Fruit fly (Drosophila melanogaster): Measurements from ENCODE around the gene RpL27.

Gene RpL27

dm6 chr3R:25684859-25685258, at the start of gene RpL27 (continued):
- TF ChIP-seq CG6765 (GFP tag; optimal IDR thresholded peaks at IDR 0.05) (peak; percentile 93), vnd (GFP tag; IDR thresholded peaks at IDR 0.05; ENCODE audit: partially characterized antibody) (peak; percentile 45; the same call in 1 of the 3 replicates), dysf (GFP tag; IDR thresholded peaks at IDR 0.05) (peak; percentile 72; the same call in 2 of the 3 replicates), CG2202 (tag; optimal IDR thresholded peaks at IDR 0.05) (peak; percentile 69), CG14860 (GFP tag; IDR thresholded peaks at IDR 0.05; ENCODE audit: partially characterized antibody) (no peak), gcm (GFP tag; optimal IDR thresholded peaks at IDR 0.05) (peak; percentile 75), Meics (GFP tag; optimal IDR thresholded peaks at IDR 0.05) (peak; percentile 92), psq (GFP tag; optimal IDR thresholded peaks at IDR 0.05) (peak; percentile 27), Adf1 (GFP tag; IDR thresholded peaks at IDR 0.05) (peak; percentile 55; the same call in 1 of the 2 replicates), CG15269 (tag; optimal IDR thresholded peaks at IDR 0.05) (peak; percentile 74), Hr39 (optimal IDR thresholded peaks at IDR 0.05) (no peak), Myb (GFP tag; optimal IDR thresholded peaks at IDR 0.05) (peak; percentile 63), Deaf1 (tag; optimal IDR thresholded peaks at IDR 0.05) (peak; percentile 48), CG6175 (GFP tag; IDR thresholded peaks at IDR 0.05) (peak; percentile 66; the same call in 2 of the 3 replicates), CG4707 (GFP tag; optimal IDR thresholded peaks at IDR 0.05) (peak; percentile 71), CG17328 (GFP tag; IDR thresholded peaks at IDR 0.05) (peak; percentile 79), Dad (GFP tag; optimal IDR thresholded peaks at IDR 0.05) (peak; percentile 70), sob (GFP tag; IDR thresholded peaks at IDR 0.05) (peak; percentile 86), rib (GFP tag; IDR thresholded peaks at IDR 0.05) (peak; percentile 54; the same call in 1 of the 2 replicates), Lpt (GFP tag; optimal IDR thresholded peaks at IDR 0.05) (no peak), chif (GFP tag; optimal IDR thresholded peaks at IDR 0.05) (peak; percentile 53 to 65), run (tag; optimal IDR thresholded peaks at IDR 0.05) (peak; percentile 63), Taf1 (GFP tag; IDR thresholded peaks at IDR 0.05) (peak; percentile 41; the same call in 1 of the 2 replicates), NFAT (GFP tag; IDR thresholded peaks at IDR 0.05) (peak; percentile 81), CG2199 (GFP tag; IDR thresholded peaks at IDR 0.05) (0 out of 3 replicates have a peak, but pooled peaks have one; percentile 8), ase (GFP tag; IDR thresholded peaks at IDR 0.05) (peak; percentile 42; the same call in 2 of the 3 replicates), CG7963 (GFP tag; IDR thresholded peaks at IDR 0.05; ENCODE audit: partially characterized antibody) (no peak), esg (GFP tag; conservative IDR thresholded peaks at IDR 0.05) (no peak), ranshi (GFP tag; IDR thresholded peaks at IDR 0.05) (peak; percentile 72; the same call in 1 of the 2 replicates), CG4820 (GFP tag; optimal IDR thresholded peaks at IDR 0.05) (peak; percentile 54), Dip2 (GFP tag; IDR thresholded peaks at IDR 0.05) (no peak), CG7786 (GFP tag; optimal IDR thresholded peaks at IDR 0.05) (peak; percentile 34), her (GFP tag; optimal IDR thresholded peaks at IDR 0.05) (peak; percentile 81), bcd (GFP tag; optimal IDR thresholded peaks at IDR 0.05) (peak; percentile 91), HLHmδ (GFP tag; optimal IDR thresholded peaks at IDR 0.05) (peak; percentile 86), kni (GFP tag; optimal IDR thresholded peaks at IDR 0.05) (peak; percentile 53), mam (GFP tag; optimal IDR thresholded peaks at IDR 0.05) (peak; percentile 71), CG18619 (GFP tag; optimal IDR thresholded peaks at IDR 0.05) (peak; percentile 84), Spps (tag; optimal IDR thresholded peaks at IDR 0.05) (peak; percentile 67), Eip74EF (GFP tag; optimal IDR thresholded peaks at IDR 0.05) (peak in 1 of 2 experiments; percentile 77), CG10366 (GFP tag; IDR thresholded peaks at IDR 0.05) (peak; percentile 52), bigmax (GFP tag; optimal IDR thresholded peaks at IDR 0.05) (peak; percentile 70), unpg (GFP tag; optimal IDR thresholded peaks at IDR 0.05) (peak; percentile 76), NC2β (GFP tag; optimal IDR thresholded peaks at IDR 0.05) (peak; percentile 96), odd (GFP tag; optimal IDR thresholded peaks at IDR 0.05) (peak; percentile 85), slou (GFP tag; optimal IDR thresholded peaks at IDR 0.05) (peak; percentile 28), pzg (GFP tag; optimal IDR thresholded peaks at IDR 0.05) (peak; percentile 90), Nf-YB (GFP tag; optimal IDR thresholded peaks at IDR 0.05) (peak; percentile 53), Max (GFP tag; optimal IDR thresholded peaks at IDR 0.05) (peak; percentile 87), disco-r (GFP tag; optimal IDR thresholded peaks at IDR 0.05) (peak; percentile 63), Hr3 (GFP tag; optimal IDR thresholded peaks at IDR 0.05) (peak; percentile 37)

All from whole organism, embryonic.